Worm (Caenorhabditis elegans): ENCODE results near the gene srh-3.

DNA sequence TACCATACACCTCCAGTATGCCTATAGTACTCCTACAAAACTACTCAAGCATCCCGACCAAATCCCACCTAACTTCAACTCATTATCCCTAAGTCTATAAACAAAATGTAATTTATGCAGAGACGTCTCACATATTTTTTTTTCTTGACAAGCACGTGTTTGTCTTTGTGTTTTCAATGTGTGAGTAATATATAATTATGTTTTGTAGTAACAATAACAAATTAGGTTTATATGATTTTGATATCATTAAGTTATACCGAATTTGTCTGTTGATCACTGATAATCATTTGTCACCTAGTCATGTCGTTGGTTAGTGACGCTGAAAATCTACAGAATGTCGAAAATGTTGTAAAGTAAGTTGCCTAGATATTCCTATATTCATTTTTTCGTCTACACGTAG, 37.5 kb downstream of the srh-3 start, which contains the start of gene srw-102:
- TF ChIP-seq nhr-237 (tag; optimal IDR thresholded peaks at IDR 0.05): no peak
- no peak for TF ChIP-seq nfya-1 (tag; optimal IDR thresholded peaks at IDR 0.05; ENCODE audit: insufficient read depth)
- no peak for TF ChIP-seq hmg-11 (tag; optimal IDR thresholded peaks at IDR 0.05)
- TF ChIP-seq aly-2 (tag; optimal IDR thresholded peaks at IDR 0.05): no peak
- TF ChIP-seq unc-62 (GFP tag; optimal IDR thresholded peaks at IDR 0.05): no peak
- TF ChIP-seq unc-39 (tag; optimal IDR thresholded peaks at IDR 0.05): no peak
- no peak for TF ChIP-seq nhr-76 (tag; optimal IDR thresholded peaks at IDR 0.05)

Data from whole organism, L3 larva.